Worm (Caenorhabditis elegans): ENCODE data around the gene nhr-61.

DNA sequence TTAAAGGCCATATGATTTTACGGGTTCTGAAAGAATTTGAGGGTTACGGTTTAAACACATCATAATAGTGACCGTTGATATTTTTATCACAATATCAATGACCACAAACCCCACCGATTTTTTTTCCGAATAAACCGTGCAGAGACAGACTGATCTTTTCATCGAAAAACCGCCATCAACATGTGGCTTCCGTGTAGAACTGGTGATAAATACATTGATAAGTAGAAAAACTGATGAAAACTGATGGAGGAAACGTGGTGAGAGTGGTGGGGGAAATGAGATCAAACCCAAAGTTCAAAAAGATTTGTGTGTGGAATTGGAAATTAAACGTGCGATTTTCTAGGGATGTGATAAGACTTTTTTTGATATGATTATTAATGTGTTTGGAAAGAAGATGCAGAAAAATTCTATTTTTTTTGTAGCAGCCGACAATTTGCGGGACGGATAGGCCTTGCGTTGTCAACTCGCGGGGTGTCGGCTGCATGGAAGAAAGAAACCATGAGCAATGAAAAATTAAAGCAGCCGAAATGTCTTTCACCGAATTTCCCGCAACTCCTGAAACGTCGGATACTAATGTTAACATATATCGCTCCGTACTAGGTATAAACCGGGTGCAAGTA lies 20.4 kb upstream of the nhr-61 start:
- TF ChIP-seq ama-1 (optimal IDR thresholded peaks at IDR 0.05) (no peak), ama-1 (GFP tag; optimal IDR thresholded peaks at IDR 0.05) (no peak), dpff-1 (tag; optimal IDR thresholded peaks at IDR 0.05) (no peak), snpc-4 (GFP tag; optimal IDR thresholded peaks at IDR 0.05) (no peak), snpc-4 (tag; optimal IDR thresholded peaks at IDR 0.05) (peak in 3 of 4 experiments; percentile 47 to 76 (median 59)), unc-62 (GFP tag; optimal IDR thresholded peaks at IDR 0.05) (no peak), rcor-1 (GFP tag; IDR thresholded peaks at IDR 0.05) (no peak)
